Worm (Caenorhabditis elegans) whole organism, young adult: Measurements from ENCODE around the gene F49E12.12.

Experiments
- B0019.2 ChIP-seq: fragments of 200-800 bp; sonication (Bioruptor generic); conservative IDR thresholded peaks from 2 replicates; pipeline ENCODE4 v1.3.6; 2022; ENCODE audit warnings: missing genetic modification reagents, missing genetic modification characterization, missing compliant biosample characterization
- hmg-1.2 ChIP-seq: fragments of 200-800 bp; sonication (Bioruptor generic); IDR thresholded peaks from 2 replicates; pipeline ENCODE4 v1.3.6; 2022; ENCODE audit warnings: missing genetic modification reagents, missing genetic modification characterization, missing compliant biosample characterization
- unc-62 ChIP-seq: fragments of 150-350 bp; optimal IDR thresholded peaks from 2 replicates; lab custom pipeline; 2014; ENCODE audit warnings: missing biosample characterization, missing genetic modification reagents, missing genetic modification characterization

ce11 chrII:8399997-8400396, 18.7 kb downstream of the F49E12.12 start:
- no peak for TF ChIP-seq hmg-1.2 (GFP tag; lab: Robert Waterston, UW)
- no peak for TF ChIP-seq B0019.2
- TF ChIP-seq unc-62: peak; percentile 92
